Fruit fly (Drosophila melanogaster) whole organism, embryonic: ENCODE measurements around the gene Eip63E.

Experiments used
- CG11398 ChIP-seq: fragments of 200-800 bp; sonication (Bioruptor generic); optimal IDR thresholded peaks from 2 replicates; lab custom pipeline; 2016; ENCODE audit warnings: missing biosample characterization, missing genetic modification characterization
- CG13624 ChIP-seq: fragments of 200-800 bp; sonication (Bioruptor generic); optimal IDR thresholded peaks from 2 replicates; lab custom pipeline; 2016; ENCODE audit warnings: missing biosample characterization, missing genetic modification characterization
- CG14667 ChIP-seq: fragments of 200-800 bp; sonication (Bioruptor generic); IDR thresholded peaks from 2 replicates; pipeline ENCODE4 v1.3.6; 2022; ENCODE audit warnings: missing biosample characterization, missing genetic modification characterization
- CG14710 ChIP-seq: fragments of 200-800 bp; sonication (Bioruptor generic); optimal IDR thresholded peaks from 3 replicates; lab custom pipeline; 2019; ENCODE audit warnings: missing biosample characterization, mild to moderate bottlenecking, missing genetic modification characterization, moderate library complexity
- CG15269 ChIP-seq: fragments of 200-800 bp; sonication (Bioruptor generic); optimal IDR thresholded peaks from 2 replicates; lab custom pipeline; 2018; ENCODE audit warnings: missing biosample characterization, mild to moderate bottlenecking, missing genetic modification characterization, moderate library complexity
- CG1602 ChIP-seq: fragments of 200-800 bp; sonication (Bioruptor generic); optimal IDR thresholded peaks from 3 replicates; lab custom pipeline; 2016; ENCODE audit warnings: missing biosample characterization, missing genetic modification characterization
- CG16863 ChIP-seq: fragments of 200-800 bp; sonication (Bioruptor generic); optimal IDR thresholded peaks from 3 replicates; lab custom pipeline; 2016; ENCODE audit warnings: missing biosample characterization, missing genetic modification characterization
- CG18764 ChIP-seq: fragments of 200-800 bp; sonication (Bioruptor generic); optimal IDR thresholded peaks from 3 replicates; lab custom pipeline; 2016; ENCODE audit warnings: missing biosample characterization, missing genetic modification characterization
- CG2712 ChIP-seq: fragments of 200-800 bp; optimal IDR thresholded peaks from 3 replicates; lab custom pipeline; 2019; ENCODE audit warnings: missing biosample characterization, mild to moderate bottlenecking, missing genetic modification characterization, moderate library complexity
- CG3838 ChIP-seq: fragments of 200-800 bp; sonication (Bioruptor generic); optimal IDR thresholded peaks from 3 replicates; lab custom pipeline; 2016; ENCODE audit warnings: missing biosample characterization, missing genetic modification characterization
- CG4730 ChIP-seq: fragments of 200-800 bp; sonication (Bioruptor generic); IDR thresholded peaks from 2 replicates; pipeline ENCODE4 v1.3.6; 2022; ENCODE audit warnings: missing biosample characterization, missing genetic modification characterization
- CG6175 ChIP-seq: fragments of 200-800 bp; sonication (Bioruptor generic); IDR thresholded peaks from 3 replicates; pipeline ENCODE4 v1.3.6; 2022; ENCODE audit warnings: missing biosample characterization, missing genetic modification characterization
- CG8290 ChIP-seq, 3 experiments: fragments of 200-800 bp; sonication (Bioruptor generic); optimal IDR thresholded peaks; 2 replicates each; lab custom pipeline; 2016 to 2019; ENCODE audit warnings: missing biosample characterization in 3 of 3, missing genetic modification characterization in 3 of 3, mild to moderate bottlenecking in 2 of 3, moderate library complexity in 1 of 3
- CG8924 ChIP-seq: fragments of 200-800 bp; optimal IDR thresholded peaks from 3 replicates; lab custom pipeline; 2019; ENCODE audit warnings: missing biosample characterization, mild to moderate bottlenecking, missing genetic modification characterization, moderate library complexity
- Doc2 ChIP-seq: fragments of 200-800 bp; sonication (Bioruptor generic); IDR thresholded peaks from 2 replicates; pipeline ENCODE4 v1.3.6; 2022; ENCODE audit warnings: missing biosample characterization, missing genetic modification characterization
- Dref ChIP-seq: fragments of 200-800 bp; sonication (Bioruptor generic); IDR thresholded peaks from 2 replicates; pipeline ENCODE4 v1.3.6; 2022; ENCODE audit warnings: missing biosample characterization, missing genetic modification characterization
- Drgx ChIP-seq: fragments of 200-800 bp; sonication (Bioruptor generic); IDR thresholded peaks from 2 replicates; pipeline ENCODE4 v1.3.6; 2022; ENCODE audit warnings: missing biosample characterization, missing genetic modification characterization
- Eip74EF ChIP-seq, 2 experiments: fragments of 200-800 bp in 1 of 2; fragments of >200 bp in 1 of 2; sonication (Bioruptor generic) in 1 of 2; optimal IDR thresholded peaks; 2 replicates each; lab custom pipeline; 2017 to 2019; ENCODE audit warnings: missing biosample characterization in 2 of 2, missing genetic modification characterization in 2 of 2, mild to moderate bottlenecking in 1 of 2, moderate library complexity in 1 of 2
- Fer2 ChIP-seq: fragments of 200-800 bp; sonication (Bioruptor generic); optimal IDR thresholded peaks from 2 replicates; lab custom pipeline; 2018; ENCODE audit warnings: missing biosample characterization, mild to moderate bottlenecking, missing genetic modification characterization, moderate library complexity
- Gsc ChIP-seq: fragments of 200-800 bp; sonication (Bioruptor generic); IDR thresholded peaks from 2 replicates; pipeline ENCODE4 v1.3.6; 2022; ENCODE audit warnings: missing biosample characterization, missing genetic modification characterization
- Hr78 ChIP-seq, 2 experiments: fragments of 200-800 bp in 1 of 2; fragments of >200 bp in 1 of 2; sonication (Bioruptor generic) in 1 of 2; optimal IDR thresholded peaks; 2 replicates each; lab custom pipeline; 2017 to 2019; ENCODE audit warnings: missing biosample characterization in 2 of 2, missing genetic modification characterization in 2 of 2, mild to moderate bottlenecking in 1 of 2, moderate library complexity in 1 of 2
- Lhr ChIP-seq: fragments of 200-800 bp; sonication (Bioruptor generic); optimal IDR thresholded peaks from 3 replicates; lab custom pipeline; 2017; ENCODE audit warnings: mild to moderate bottlenecking, missing biosample characterization, missing genetic modification reagents, missing genetic modification characterization
- MBD-R2 ChIP-seq: fragments of 200-800 bp; sonication (Bioruptor generic); IDR thresholded peaks from 2 replicates; pipeline ENCODE4 v1.3.6; 2022; ENCODE audit warnings: missing biosample characterization, missing genetic modification characterization
- Mad ChIP-seq: fragments of 200-800 bp; sonication (Bioruptor generic); optimal IDR thresholded peaks from 2 replicates; lab custom pipeline; 2016; ENCODE audit warnings: missing biosample characterization, missing genetic modification characterization
- Oli ChIP-seq: fragments of 200-800 bp; sonication (Bioruptor generic); optimal IDR thresholded peaks from 2 replicates; lab custom pipeline; 2018; ENCODE audit warnings: missing biosample characterization, mild to moderate bottlenecking, missing genetic modification characterization, moderate library complexity
- Pdp1 ChIP-seq, 2 experiments: fragments of 200-800 bp; sonication (Bioruptor generic); optimal IDR thresholded peaks; 3 replicates each; lab custom pipeline; 2016; ENCODE audit warnings: missing biosample characterization in 2 of 2, missing genetic modification characterization in 2 of 2, mild to moderate bottlenecking in 1 of 2, moderate library complexity in 1 of 2
- Scr ChIP-seq: fragments of 200-800 bp; sonication (Bioruptor generic); IDR thresholded peaks from 2 replicates; pipeline ENCODE4 v1.3.6; 2022; ENCODE audit warnings: missing biosample characterization, missing genetic modification characterization; ENCODE audit not compliant: partially characterized antibody
- Side ChIP-seq: fragments of 200-800 bp; sonication (Bioruptor generic); optimal IDR thresholded peaks from 2 replicates; lab custom pipeline; 2016; ENCODE audit warnings: missing biosample characterization, missing genetic modification characterization
- br ChIP-seq: fragments of >200 bp; optimal IDR thresholded peaks from 2 replicates; lab custom pipeline; 2017
- chm ChIP-seq: fragments of 200-800 bp; sonication (Bioruptor generic); IDR thresholded peaks from 2 replicates; pipeline ENCODE4 v1.3.6; 2022; ENCODE audit warnings: missing biosample characterization, missing genetic modification characterization
- eve ChIP-seq, 2 experiments: fragments of >200 bp; optimal IDR thresholded peaks; 2 replicates each; lab custom pipeline; 2017; ENCODE audit warnings: missing biosample characterization in 2 of 2, missing genetic modification characterization in 2 of 2
- fu2 ChIP-seq: fragments of 200-800 bp; sonication (Bioruptor generic); optimal IDR thresholded peaks from 2 replicates; lab custom pipeline; 2016; ENCODE audit warnings: missing biosample characterization, missing genetic modification characterization
- gcm2 ChIP-seq: fragments of 200-800 bp; sonication (Bioruptor generic); optimal IDR thresholded peaks from 2 replicates; lab custom pipeline; 2016; ENCODE audit warnings: missing biosample characterization, missing genetic modification characterization
- gem ChIP-seq: fragments of 200-800 bp; sonication (Bioruptor generic); optimal IDR thresholded peaks from 2 replicates; lab custom pipeline; 2019; ENCODE audit warnings: missing biosample characterization, mild to moderate bottlenecking, missing genetic modification characterization, moderate library complexity
- hkb ChIP-seq, 2 experiments: fragments of 200-800 bp in 1 of 2; fragments of >200 bp in 1 of 2; sonication (Bioruptor generic) in 1 of 2; IDR thresholded peaks in 1 of 2; optimal IDR thresholded peaks in 1 of 2; 2 replicates each; pipeline versions ENCODE4 v1.3.6 to Lab custom; 2017 to 2022; ENCODE audit warnings: missing biosample characterization in 1 of 2, missing genetic modification characterization in 1 of 2
- knrl ChIP-seq: fragments of 200-800 bp; sonication (Bioruptor generic); IDR thresholded peaks from 3 replicates; pipeline ENCODE4 v1.3.6; 2022; ENCODE audit warnings: missing biosample characterization, missing genetic modification characterization; ENCODE audit not compliant: partially characterized antibody
- lbe ChIP-seq: fragments of 200-800 bp; sonication (Bioruptor generic); optimal IDR thresholded peaks from 2 replicates; lab custom pipeline; 2016; ENCODE audit warnings: missing biosample characterization, mild to moderate bottlenecking, missing genetic modification characterization
- maf-S ChIP-seq: fragments of 200-800 bp; sonication (Bioruptor generic); optimal IDR thresholded peaks from 2 replicates; lab custom pipeline; 2016; ENCODE audit warnings: missing biosample characterization, missing genetic modification characterization
- nom ChIP-seq: fragments of 200-800 bp; sonication (Bioruptor generic); optimal IDR thresholded peaks from 2 replicates; lab custom pipeline; 2017; ENCODE audit warnings: missing biosample characterization, missing genetic modification characterization, mild to moderate bottlenecking, moderate library complexity, missing genetic modification reagents
- pan ChIP-seq, 4 experiments: fragments of >200 bp in 3 of 4; fragments of 200-800 bp in 1 of 4; sonication (Bioruptor generic) in 1 of 4; optimal IDR thresholded peaks in 3 of 4; IDR thresholded peaks in 1 of 4; 2 replicates each; pipeline versions ENCODE4 v1.3.6 to Lab custom; 2017 to 2022; ENCODE audit warnings: missing biosample characterization in 2 of 4, missing genetic modification characterization in 2 of 4, mixed read lengths in 1 of 4
- pfk ChIP-seq: fragments of 200-800 bp; sonication (Bioruptor generic); optimal IDR thresholded peaks from 2 replicates; lab custom pipeline; 2018; ENCODE audit warnings: missing biosample characterization, mild to moderate bottlenecking, missing genetic modification characterization, moderate library complexity
- pzg ChIP-seq: fragments of 200-800 bp; sonication (Bioruptor generic); optimal IDR thresholded peaks from 3 replicates; lab custom pipeline; 2018; ENCODE audit warnings: missing biosample characterization, mild to moderate bottlenecking, missing genetic modification characterization, moderate library complexity
- slbo ChIP-seq: fragments of 200-800 bp; sonication (Bioruptor generic); IDR thresholded peaks from 2 replicates; pipeline ENCODE4 v1.3.6; 2022; ENCODE audit warnings: missing biosample characterization, missing genetic modification characterization
- stwl ChIP-seq: fragments of 200-800 bp; sonication (Bioruptor generic); optimal IDR thresholded peaks from 3 replicates; lab custom pipeline; 2018; ENCODE audit warnings: missing biosample characterization, mild to moderate bottlenecking, missing genetic modification characterization, moderate library complexity
- tll ChIP-seq, 2 experiments: fragments of 200-800 bp in 1 of 2; fragments of >200 bp in 1 of 2; sonication (Bioruptor generic) in 1 of 2; optimal IDR thresholded peaks; 2 replicates each; lab custom pipeline; 2017 to 2019; ENCODE audit warnings: missing biosample characterization in 2 of 2, missing genetic modification characterization in 2 of 2, mild to moderate bottlenecking in 1 of 2, moderate library complexity in 1 of 2
- unpg ChIP-seq: fragments of 200-800 bp; sonication (Bioruptor generic); optimal IDR thresholded peaks from 3 replicates; lab custom pipeline; 2018; ENCODE audit warnings: missing biosample characterization, mild to moderate bottlenecking, missing genetic modification characterization, moderate library complexity
- zfh2 ChIP-seq: fragments of 200-800 bp; sonication (Bioruptor generic); optimal IDR thresholded peaks from 2 replicates; lab custom pipeline; 2016; ENCODE audit warnings: missing biosample characterization, missing genetic modification characterization

Gene Eip63E

DNA sequence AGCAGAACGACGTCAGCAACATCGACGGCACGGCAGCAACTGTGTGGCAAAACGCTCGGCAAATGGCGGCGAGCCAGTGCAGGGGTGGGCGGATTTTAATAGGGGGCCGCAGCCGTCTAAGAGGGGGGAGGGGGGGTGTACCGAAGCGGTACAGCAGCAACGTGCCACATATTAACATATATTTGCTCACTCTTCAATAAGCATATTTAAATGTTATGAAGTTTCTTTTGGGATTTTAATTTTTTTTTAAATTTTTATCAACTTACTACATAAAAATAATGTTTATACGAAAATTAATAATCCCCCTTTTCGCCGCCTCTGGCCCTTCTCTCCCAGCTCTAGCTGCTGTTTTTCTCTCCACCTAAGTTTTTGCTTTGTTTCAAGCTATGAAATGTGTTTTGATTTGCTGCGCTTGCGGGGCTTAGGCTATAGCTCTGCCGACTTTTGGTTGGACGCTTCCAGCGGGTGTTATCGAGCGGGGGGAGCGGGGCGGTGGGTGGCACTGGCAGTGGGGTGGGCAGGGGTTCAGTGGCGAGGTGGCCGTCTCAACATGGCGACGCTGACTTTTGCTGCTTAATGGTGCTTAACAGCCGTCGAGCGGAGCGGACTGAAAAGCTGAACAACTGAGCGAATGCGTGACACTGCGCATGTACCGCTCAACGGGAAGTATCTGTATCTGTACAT, 117.1 kb downstream of the Eip63E start (continued):
- TF ChIP-seq CG2712 (tag; lab: Kevin White, UChicago) (peak; percentile 69), gem (tag; lab: Kevin White, UChicago) (peak; percentile 89), maf-S (GFP tag; lab: Kevin White, UChicago) (no peak), Dref (no peak), CG15269 (tag; lab: Kevin White, UChicago) (peak; percentile 89), CG1602 (GFP tag; lab: Kevin White, UChicago) (peak; percentile 76), CG4730 (GFP tag; lab: Robert Waterston, UW) (peak; percentile 79), CG18764 (GFP tag; lab: Kevin White, UChicago) (no peak), CG16863 (GFP tag; lab: Kevin White, UChicago) (no peak), Oli (peak; percentile 91), pzg (GFP tag; lab: Kevin White, UChicago) (no peak), fu2 (GFP tag; lab: Kevin White, UChicago) (no peak), chm (no peak), CG3838 (no peak), Mad (no peak), Pdp1 (GFP tag; optimal IDR thresholded peaks at IDR 0.05; lab: Kevin White, UChicago) (peak in 1 of 2 experiments; percentile 32), Hr78 (GFP tag; optimal IDR thresholded peaks at IDR 0.05; lab: Kevin White, UChicago) (peak in 1 of 2 experiments; percentile 6), Drgx (GFP tag; lab: Robert Waterston, UW) (peak; percentile 83), CG11398 (no peak), CG14710 (tag; lab: Kevin White, UChicago) (peak; percentile 23), CG6175 (GFP tag; lab: Robert Waterston, UW) (peak; percentile 42; the same call in 2 of the 3 replicates), Scr (no peak), CG8290 (GFP tag; optimal IDR thresholded peaks at IDR 0.05; lab: Kevin White, UChicago) (no peak), CG8290 (tag; optimal IDR thresholded peaks at IDR 0.05; lab: Kevin White, UChicago) (peak in 1 of 2 experiments; percentile 49), CG14667 (GFP tag; lab: Robert Waterston, UW) (peak; percentile 62), nom (GFP tag; lab: Kevin White, UChicago) (no peak), lbe (no peak), tll (GFP tag; optimal IDR thresholded peaks at IDR 0.05; lab: Kevin White, UChicago) (no peak), CG13624 (GFP tag; lab: Kevin White, UChicago) (no peak), pfk (GFP tag; lab: Kevin White, UChicago) (no peak), CG8924 (peak; percentile 84), hkb (optimal IDR thresholded peaks at IDR 0.05; lab: Kevin White, UChicago) (no peak), hkb (GFP tag; IDR thresholded peaks at IDR 0.05; lab: Robert Waterston, UW) (peak; percentile 91), stwl (tag; lab: Kevin White, UChicago) (no peak), Gsc (GFP tag; lab: Robert Waterston, UW) (peak; percentile 62; the same call in 1 of the 2 replicates), Lhr (GFP tag; lab: Kevin White, UChicago) (peak; percentile 29), slbo (peak; percentile 96), eve (GFP tag; optimal IDR thresholded peaks at IDR 0.05; lab: Kevin White, UChicago) (no peak), Fer2 (tag; lab: Kevin White, UChicago) (peak; percentile 50), knrl (GFP tag; lab: Robert Waterston, UW) (no peak), Doc2 (peak; percentile 66; the same call in 1 of the 2 replicates), MBD-R2 (GFP tag; lab: Robert Waterston, UW) (peak; percentile 48; the same call in 1 of the 2 replicates), Side (GFP tag; lab: Kevin White, UChicago) (no peak), Eip74EF (GFP tag; optimal IDR thresholded peaks at IDR 0.05; lab: Kevin White, UChicago) (peak in 1 of 2 experiments; percentile 62), pan (optimal IDR thresholded peaks at IDR 0.05; lab: Kevin White, UChicago) (no peak), pan (GFP tag; optimal IDR thresholded peaks at IDR 0.05 in 1 of 2, IDR thresholded peaks at IDR 0.05 in 1 of 2) (peak in 1 of 2 experiments; percentile 90), zfh2 (GFP tag; lab: Kevin White, UChicago) (peak; percentile 19), br (lab: Kevin White, UChicago) (no peak), unpg (GFP tag; lab: Kevin White, UChicago) (peak; percentile 83), gcm2 (GFP tag; lab: Kevin White, UChicago) (no peak)
